Worm (Caenorhabditis elegans): ENCODE measurements around the gene T02C1.2.

- TF ChIP-seq skn-1 (tag; optimal IDR thresholded peaks at IDR 0.05) (no peak), snpc-4 (tag; optimal IDR thresholded peaks at IDR 0.05) (no peak), alr-1 (tag; optimal IDR thresholded peaks at IDR 0.05) (no peak), elt-1 (tag; optimal IDR thresholded peaks at IDR 0.05) (no peak), nhr-10 (tag; optimal IDR thresholded peaks at IDR 0.05) (no peak), ceh-16 (tag; optimal IDR thresholded peaks at IDR 0.05) (no peak), zag-1 (tag; optimal IDR thresholded peaks at IDR 0.05) (no peak), peb-1 (tag; optimal IDR thresholded peaks at IDR 0.05) (no peak)
Measured at ce11 chrIII:9228190-9228589, 22.6 kb upstream of the T02C1.2 start.
